Fruit fly (Drosophila melanogaster) whole organism, prepupa: Measurements from ENCODE around the gene CG32260.
A peak's percentile ranks its signal among the peaks of the same experiment; 100 is the strongest.

Source experiments
- CG1621 ChIP-seq: fragments of 200-800 bp; sonication (Bioruptor generic); optimal IDR thresholded peaks from 3 replicates; lab custom pipeline; 2018; ENCODE audit warnings: missing biosample characterization, mild to moderate bottlenecking, missing genetic modification characterization
- CG16779 ChIP-seq: fragments of 200-800 bp; sonication (Bioruptor generic); optimal IDR thresholded peaks from 3 replicates; lab custom pipeline; 2017; ENCODE audit warnings: missing biosample characterization, mild to moderate bottlenecking, missing genetic modification characterization
- CG32006 ChIP-seq: fragments of 200-800 bp; sonication (Bioruptor generic); optimal IDR thresholded peaks from 3 replicates; lab custom pipeline; 2017; ENCODE audit warnings: missing biosample characterization, mild to moderate bottlenecking, missing genetic modification characterization
- CG34406 ChIP-seq: fragments of 200-800 bp; sonication (Bioruptor generic); optimal IDR thresholded peaks from 3 replicates; lab custom pipeline; 2016; ENCODE audit warnings: missing biosample characterization, missing genetic modification characterization
- CG8632 ChIP-seq: fragments of 200-800 bp; sonication (Bioruptor generic); optimal IDR thresholded peaks from 3 replicates; lab custom pipeline; 2016; ENCODE audit warnings: missing biosample characterization, missing genetic modification characterization
- Eip78C ChIP-seq: fragments of 200-800 bp; sonication (Bioruptor generic); peaks from one replicate; lab custom pipeline; 2016; ENCODE audit warnings: missing biosample characterization, missing genetic modification characterization
- Eip93F ChIP-seq: fragments of 200-800 bp; sonication (Bioruptor generic); optimal IDR thresholded peaks from 2 replicates; lab custom pipeline; 2016; ENCODE audit warnings: missing biosample characterization, mild to moderate bottlenecking, missing genetic modification characterization
- Ets96B ChIP-seq: fragments of 200-800 bp; optimal IDR thresholded peaks from 2 replicates; lab custom pipeline; 2019; ENCODE audit warnings: missing biosample characterization, mild to moderate bottlenecking, missing genetic modification characterization, moderate library complexity
- Hr39 ChIP-seq: fragments of 200-800 bp; sonication (Bioruptor generic); optimal IDR thresholded peaks from 2 replicates; lab custom pipeline; 2016; ENCODE audit warnings: missing biosample characterization, missing genetic modification characterization
- Lpt ChIP-seq: fragments of 200-800 bp; sonication (Bioruptor generic); optimal IDR thresholded peaks from 3 replicates; lab custom pipeline; 2016; ENCODE audit warnings: missing biosample characterization, missing genetic modification characterization
- Sox102F ChIP-seq: fragments of 200-800 bp; sonication (Bioruptor generic); optimal IDR thresholded peaks from 2 replicates; lab custom pipeline; 2016; ENCODE audit warnings: missing biosample characterization, mild to moderate bottlenecking, missing genetic modification characterization
- Sox15 ChIP-seq: fragments of 200-800 bp; sonication (Bioruptor generic); optimal IDR thresholded peaks from 3 replicates; lab custom pipeline; 2016; ENCODE audit warnings: missing biosample characterization, missing genetic modification characterization
- fkh ChIP-seq: fragments of 200-800 bp; sonication (Bioruptor generic); optimal IDR thresholded peaks from 3 replicates; lab custom pipeline; 2017; ENCODE audit warnings: missing biosample characterization, mild to moderate bottlenecking, missing genetic modification characterization, moderate library complexity

dm6 chr3L:4121589-4121988, 20.6 kb upstream of the CG32260 start:
- TF ChIP-seq Sox15 = no peak
- TF ChIP-seq CG32006 (GFP tag; lab: Kevin White, UChicago) = no peak
- no peak for TF ChIP-seq Sox102F
- TF ChIP-seq CG1621 = no peak
- TF ChIP-seq CG34406 (GFP tag; lab: Kevin White, UChicago) = no peak
- no peak for TF ChIP-seq CG8632 (GFP tag; lab: Kevin White, UChicago)
- peak; percentile 52 for TF ChIP-seq Eip78C (GFP tag; lab: Kevin White, UChicago)
- TF ChIP-seq Hr39 (GFP tag; lab: Kevin White, UChicago) = no peak
- TF ChIP-seq fkh (GFP tag; lab: Kevin White, UChicago) = no peak
- TF ChIP-seq Lpt (GFP tag; lab: Kevin White, UChicago) = no peak
- TF ChIP-seq CG16779 = no peak
- TF ChIP-seq Eip93F (GFP tag; lab: Kevin White, UChicago) = no peak
- no peak for TF ChIP-seq Ets96B (tag; lab: Kevin White, UChicago)
